Worm (Caenorhabditis elegans) whole organism, L4 larva: ENCODE results near the gene F49C12.5.

Experiments
- F44E2.7 ChIP-seq: fragments of 200-800 bp; sonication (Bioruptor generic); IDR thresholded peaks from 2 replicates; pipeline ENCODE4 v2.1.2; 2022; ENCODE audit warnings: missing genetic modification characterization, missing compliant biosample characterization
- R02D3.7 ChIP-seq: fragments of 150-350 bp; sonication (generic microtip); optimal IDR thresholded peaks from 3 replicates; lab custom pipeline; 2014; ENCODE audit warnings: missing biosample characterization, missing genetic modification characterization
- T20F7.1 ChIP-seq: fragments of 200-800 bp; sonication (Bioruptor generic); optimal IDR thresholded peaks from 2 replicates; lab custom pipeline; 2018; ENCODE audit warnings: mild to moderate bottlenecking, missing genetic modification characterization, missing compliant biosample characterization
- Y105C5A.15 ChIP-seq: fragments of 200-800 bp; sonication (Bioruptor generic); IDR thresholded peaks from 2 replicates; pipeline ENCODE4 v1.3.6; 2022; ENCODE audit warnings: missing genetic modification characterization, missing compliant biosample characterization
- attf-4 ChIP-seq: sonication (generic microtip); optimal IDR thresholded peaks from 3 replicates; lab custom pipeline; 2017; ENCODE audit warnings: missing biosample characterization, missing genetic modification characterization
- ceh-20 ChIP-seq: fragments of 200-800 bp; sonication (Bioruptor generic); IDR thresholded peaks from 2 replicates; pipeline ENCODE4 v1.3.6; 2022; ENCODE audit warnings: missing genetic modification reagents, missing genetic modification characterization, missing compliant biosample characterization
- ceh-28 ChIP-seq: fragments of 150-350 bp; optimal IDR thresholded peaks from 2 replicates; lab custom pipeline; 2014; ENCODE audit warnings: missing biosample characterization, missing genetic modification reagents, missing genetic modification characterization
- ceh-44 ChIP-seq: fragments of 200-800 bp; sonication (Bioruptor generic); IDR thresholded peaks from 2 replicates; pipeline ENCODE4 v1.3.6; 2022; ENCODE audit warnings: missing genetic modification reagents, missing genetic modification characterization, missing compliant biosample characterization
- ctbp-1 ChIP-seq: fragments of 200-800 bp; sonication (Bioruptor generic); IDR thresholded peaks from 2 replicates; pipeline ENCODE4 v1.3.6; 2022; ENCODE audit warnings: missing genetic modification reagents, missing genetic modification characterization, missing compliant biosample characterization
- daf-12 ChIP-seq: fragments of 150-350 bp; optimal IDR thresholded peaks from 2 replicates; lab custom pipeline; 2014; ENCODE audit warnings: missing biosample characterization, missing genetic modification reagents, missing genetic modification characterization
- daf-16 ChIP-seq, 3 experiments: sonication (generic microtip); optimal IDR thresholded peaks; 2 replicates each; lab custom pipeline; 2016 to 2017; ENCODE audit warnings: missing genetic modification characterization in 3 of 3, missing genetic modification reagents in 3 of 3, mild to moderate bottlenecking in 2 of 3, missing compliant biosample characterization in 2 of 3, missing biosample characterization in 1 of 3, moderate library complexity in 1 of 3
- daf-8 ChIP-seq: fragments of 200-800 bp; sonication (Bioruptor generic); IDR thresholded peaks from 2 replicates; pipeline ENCODE4 v1.3.6; 2022; ENCODE audit warnings: missing genetic modification characterization, missing compliant biosample characterization
- dmd-6 ChIP-seq: fragments of 200-800 bp; sonication (Bioruptor generic); IDR thresholded peaks from 2 replicates; pipeline ENCODE4 v1.3.6; 2022; ENCODE audit warnings: missing genetic modification reagents, missing genetic modification characterization, missing compliant biosample characterization
- dpl-1 ChIP-seq: fragments of 150-350 bp; optimal IDR thresholded peaks from 2 replicates; lab custom pipeline; 2014; ENCODE audit warnings: missing biosample characterization, missing genetic modification reagents, missing genetic modification characterization
- dve-1 ChIP-seq: sonication (generic microtip); optimal IDR thresholded peaks from 2 replicates; lab custom pipeline; 2017; ENCODE audit warnings: antibody characterized with exemption, mild to moderate bottlenecking, missing genetic modification characterization, missing compliant biosample characterization; ENCODE audit not compliant: insufficient read depth
- egl-43 ChIP-seq: fragments of 200-800 bp; sonication (Bioruptor generic); IDR thresholded peaks from 2 replicates; pipeline ENCODE4 v1.3.6; 2022; ENCODE audit warnings: missing genetic modification reagents, missing genetic modification characterization, missing compliant biosample characterization
- fkh-10 ChIP-seq: fragments of 150-350 bp; optimal IDR thresholded peaks from 2 replicates; lab custom pipeline; 2014; ENCODE audit warnings: missing biosample characterization, missing genetic modification reagents, missing genetic modification characterization
- hif-1 ChIP-seq, 2 experiments: sonication (generic microtip); optimal IDR thresholded peaks; 2 replicates each; lab custom pipeline; 2016 to 2017; ENCODE audit warnings: missing compliant biosample characterization in 2 of 2, missing genetic modification characterization in 2 of 2, missing genetic modification reagents in 2 of 2, missing genotype in 2 of 2, mild to moderate bottlenecking in 1 of 2
- hlh-11 ChIP-seq: fragments of 200-800 bp; sonication (Bioruptor generic); optimal IDR thresholded peaks from 2 replicates; lab custom pipeline; 2018; ENCODE audit warnings: mild to moderate bottlenecking, missing genetic modification characterization, missing compliant biosample characterization
- hlh-30 ChIP-seq: sonication (generic microtip); optimal IDR thresholded peaks from 2 replicates; lab custom pipeline; 2017; ENCODE audit warnings: antibody characterized with exemption, mild to moderate bottlenecking, missing genetic modification characterization, missing compliant biosample characterization; ENCODE audit not compliant: insufficient read depth
- jun-1 ChIP-seq: fragments of 150-350 bp; optimal IDR thresholded peaks from 2 replicates; lab custom pipeline; 2014; ENCODE audit warnings: missing biosample characterization, missing genetic modification reagents, missing genetic modification characterization
- lim-7 ChIP-seq: fragments of 200-800 bp; sonication (Bioruptor generic); IDR thresholded peaks from 2 replicates; pipeline ENCODE4 v1.3.6; 2022; ENCODE audit warnings: missing genetic modification characterization, missing compliant biosample characterization
- lin-1 ChIP-seq: fragments of 200-800 bp; sonication (Bioruptor generic); IDR thresholded peaks from 2 replicates; pipeline ENCODE4 v1.3.6; 2022; ENCODE audit warnings: missing genetic modification reagents, missing genetic modification characterization, missing compliant biosample characterization
- lin-29 ChIP-seq: fragments of 200-800 bp; sonication (Bioruptor generic); IDR thresholded peaks from 2 replicates; pipeline ENCODE4 v1.3.6; 2022; ENCODE audit warnings: missing genetic modification reagents, missing genetic modification characterization, missing compliant biosample characterization
- lin-38 ChIP-seq: fragments of 200-800 bp; sonication (Bioruptor generic); IDR thresholded peaks from 2 replicates; pipeline ENCODE4 v1.3.6; 2022; ENCODE audit warnings: missing genetic modification reagents, missing genetic modification characterization, missing compliant biosample characterization
- lin-39 ChIP-seq: fragments of 150-350 bp; optimal IDR thresholded peaks from 2 replicates; lab custom pipeline; 2014; ENCODE audit warnings: missing biosample characterization, missing genetic modification reagents, missing genetic modification characterization
- lsy-2 ChIP-seq, 2 experiments: fragments of 150-350 bp in 1 of 2; sonication (generic microtip) in 1 of 2; optimal IDR thresholded peaks; 2 replicates each; lab custom pipeline; 2014 to 2017; ENCODE audit warnings: missing biosample characterization in 2 of 2, missing genetic modification characterization in 2 of 2
- mdt-29 ChIP-seq: fragments of 200-800 bp; sonication (Bioruptor generic); IDR thresholded peaks from 2 replicates; pipeline ENCODE4 v1.3.6; 2022; ENCODE audit warnings: missing genetic modification reagents, missing genetic modification characterization, missing compliant biosample characterization
- mep-1 ChIP-seq: fragments of 150-350 bp; sonication (generic microtip); optimal IDR thresholded peaks from 3 replicates; lab custom pipeline; 2014; ENCODE audit warnings: missing biosample characterization, missing genetic modification characterization
- nhr-111 ChIP-seq: fragments of 200-800 bp; sonication (Bioruptor generic); optimal IDR thresholded peaks from 2 replicates; lab custom pipeline; 2018; ENCODE audit warnings: mild to moderate bottlenecking, missing genetic modification characterization, missing compliant biosample characterization
- nhr-28 ChIP-seq: fragments of 150-350 bp; optimal IDR thresholded peaks from 2 replicates; lab custom pipeline; 2014; ENCODE audit warnings: missing biosample characterization, missing genetic modification characterization
- nhr-76 ChIP-seq: fragments of 150-350 bp; optimal IDR thresholded peaks from 2 replicates; lab custom pipeline; 2014; ENCODE audit warnings: missing biosample characterization, missing genetic modification characterization
- nhr-77 ChIP-seq: fragments of 150-350 bp; optimal IDR thresholded peaks from 2 replicates; lab custom pipeline; 2014; ENCODE audit warnings: missing biosample characterization, missing genetic modification characterization
- pha-4 ChIP-seq, 2 experiments: fragments of 150-350 bp in 1 of 2; fragments of 200-800 bp in 1 of 2; sonication (Bioruptor generic) in 1 of 2; IDR thresholded peaks in 1 of 2; optimal IDR thresholded peaks in 1 of 2; 2 replicates each; pipeline versions ENCODE4 v1.3.6 to Lab custom; 2014 to 2022; ENCODE audit warnings: missing genetic modification characterization in 2 of 2, missing genetic modification reagents in 2 of 2, missing biosample characterization in 1 of 2, missing compliant biosample characterization in 1 of 2
- pqm-1 ChIP-seq: sonication (generic microtip); optimal IDR thresholded peaks from 2 replicates; lab custom pipeline; 2017; ENCODE audit warnings: missing biosample characterization, missing genetic modification characterization
- set-16 ChIP-seq: fragments of 200-800 bp; sonication (Bioruptor generic); IDR thresholded peaks from 2 replicates; pipeline ENCODE4 v1.3.6; 2022; ENCODE audit warnings: missing genetic modification reagents, missing genetic modification characterization, missing compliant biosample characterization
- skn-1 ChIP-seq: fragments of 150-350 bp; optimal IDR thresholded peaks from 2 replicates; lab custom pipeline; 2014; ENCODE audit warnings: missing biosample characterization, missing genetic modification characterization
- snpc-4 ChIP-seq: fragments of 150-350 bp; optimal IDR thresholded peaks from 2 replicates; lab custom pipeline; 2014; ENCODE audit warnings: missing biosample characterization, missing genetic modification characterization
- tag-97 ChIP-seq: fragments of 200-800 bp; sonication (Bioruptor generic); IDR thresholded peaks from 2 replicates; pipeline ENCODE4 v1.3.6; 2022; ENCODE audit warnings: missing genetic modification characterization, missing compliant biosample characterization
- tra-1 ChIP-seq: fragments of 200-800 bp; sonication (Bioruptor generic); IDR thresholded peaks from 2 replicates; pipeline ENCODE4 v1.3.6; 2022; ENCODE audit warnings: missing genetic modification reagents, missing genetic modification characterization, missing compliant biosample characterization
- unc-39 ChIP-seq: sonication (generic microtip); optimal IDR thresholded peaks from 2 replicates; lab custom pipeline; 2017; ENCODE audit warnings: missing biosample characterization, missing genetic modification characterization
- unc-62 ChIP-seq, 3 experiments: fragments of 150-350 bp in 1 of 3; sonication (generic microtip); optimal IDR thresholded peaks in 2 of 3; peaks in 1 of 3; 1 replicate in 1 of 3; 2 replicates in 2 of 3; lab custom pipeline; 2014 to 2017; ENCODE audit warnings: missing biosample characterization in 3 of 3, missing genetic modification characterization in 3 of 3, missing genetic modification reagents in 3 of 3, missing genotype in 1 of 3
- vab-7 ChIP-seq: fragments of 200-800 bp; sonication (Bioruptor generic); IDR thresholded peaks from 2 replicates; pipeline ENCODE4 v1.3.6; 2022; ENCODE audit warnings: missing genetic modification reagents, missing genetic modification characterization, missing compliant biosample characterization
- zag-1 ChIP-seq: fragments of 150-350 bp; optimal IDR thresholded peaks from 2 replicates; lab custom pipeline; 2014; ENCODE audit warnings: missing biosample characterization, missing genetic modification characterization
- zfp-3 ChIP-seq: fragments of 200-800 bp; sonication (Bioruptor generic); conservative IDR thresholded peaks from 2 replicates; pipeline ENCODE4 v1.3.6; 2022; ENCODE audit warnings: missing genetic modification reagents, missing genetic modification characterization, missing compliant biosample characterization
- zip-2 ChIP-seq: fragments of 150-350 bp; optimal IDR thresholded peaks from 2 replicates; lab custom pipeline; 2014; ENCODE audit warnings: missing biosample characterization, missing genetic modification characterization
- ztf-11 ChIP-seq: fragments of 150-350 bp; optimal IDR thresholded peaks from 2 replicates; lab custom pipeline; 2014; ENCODE audit warnings: missing biosample characterization, missing genetic modification characterization

The F49C12.5 gene

ce11 chrIV:9321039-9321851, 16.5 kb downstream of the F49C12.5 start, which contains the start of the genes F49C12.12 and vha-17:
TSS of gene F49C12.12 (minus strand) at chrIV:9321089.
TSS of gene vha-17 (plus strand) at chrIV:9321801.
- TF ChIP-seq lin-38 (peak; percentile 26; the same call in 1 of the 2 replicates), nhr-77 (peak; percentile 74), dmd-6 (GFP tag; lab: Robert Waterston, UW) (peak; percentile 51), pqm-1 (tag; lab: Kevin White, UChicago) (peak; percentile 33), ztf-11 (tag; lab: Kevin White, UChicago) (no peak), egl-43 (no peak), ceh-28 (tag; lab: Kevin White, UChicago) (peak; percentile 6), nhr-28 (tag; lab: Kevin White, UChicago) (peak; percentile 19), lin-29 (GFP tag; lab: Robert Waterston, UW) (no peak), vab-7 (GFP tag; lab: Robert Waterston, UW) (no peak), pha-4 (GFP tag; IDR thresholded peaks at IDR 0.05; lab: Robert Waterston, UW) (no peak), pha-4 (tag; optimal IDR thresholded peaks at IDR 0.05; lab: Kevin White, UChicago) (no peak), dpl-1 (GFP tag; lab: Kevin White, UChicago) (peak; percentile 7), fkh-10 (GFP tag; lab: Kevin White, UChicago) (no peak), lim-7 (GFP tag; lab: Robert Waterston, UW) (no peak), ceh-20 (no peak), mep-1 (peak; percentile 43), hlh-11 (peak; percentile 79), hlh-30 (tag; lab: Kevin White, UChicago) (peak; percentile 66), lsy-2 (tag; optimal IDR thresholded peaks at IDR 0.05; lab: Kevin White, UChicago) (peak in 1 of 2 experiments; percentile 56), daf-16 (GFP tag; optimal IDR thresholded peaks at IDR 0.05; lab: Kevin White, UChicago) (no peak), daf-16 (tag; optimal IDR thresholded peaks at IDR 0.05; lab: Kevin White, UChicago) (peak; percentile 55), lin-1 (GFP tag; lab: Robert Waterston, UW) (no peak), daf-12 (tag; lab: Kevin White, UChicago) (no peak), T20F7.1 (peak; percentile 70), dve-1 (tag; lab: Kevin White, UChicago) (peak; percentile 42), nhr-111 (GFP tag; lab: Kevin White, UChicago) (no peak)
- TF ChIP-seq, all 104 proteins: peak for 14

- TF ChIP-seq attf-4 (tag; lab: Kevin White, UChicago) (no peak), F44E2.7 (no peak), zip-2 (no peak), T20F7.1 (peak; percentile 37), Y105C5A.15 (GFP tag; lab: Robert Waterston, UW) (no peak), hif-1 (tag; optimal IDR thresholded peaks at IDR 0.05; lab: Kevin White, UChicago) (no peak), lim-7 (GFP tag; lab: Robert Waterston, UW) (no peak), fkh-10 (GFP tag; lab: Kevin White, UChicago) (no peak), lin-39 (tag; lab: Kevin White, UChicago) (no peak), tag-97 (GFP tag; lab: Robert Waterston, UW) (no peak), skn-1 (tag; lab: Kevin White, UChicago) (no peak), tra-1 (GFP tag; lab: Robert Waterston, UW) (no peak), set-16 (GFP tag; lab: Robert Waterston, UW) (no peak), ztf-11 (tag; lab: Kevin White, UChicago) (no peak), snpc-4 (tag; lab: Kevin White, UChicago) (no peak), ceh-44 (no peak), daf-8 (GFP tag; lab: Robert Waterston, UW) (no peak), nhr-28 (tag; lab: Kevin White, UChicago) (no peak), mdt-29 (GFP tag; lab: Robert Waterston, UW) (no peak), pha-4 (GFP tag; IDR thresholded peaks at IDR 0.05; lab: Robert Waterston, UW) (no peak), pha-4 (tag; optimal IDR thresholded peaks at IDR 0.05; lab: Kevin White, UChicago) (no peak), unc-62 (GFP tag; optimal IDR thresholded peaks at IDR 0.05 in 1 of 2; lab: Kevin White, UChicago) (no peak), unc-62 (tag; optimal IDR thresholded peaks at IDR 0.05; lab: Kevin White, UChicago) (no peak), unc-39 (tag; lab: Kevin White, UChicago) (no peak), zag-1 (no peak), nhr-76 (no peak), jun-1 (tag; lab: Kevin White, UChicago) (no peak), lsy-2 (tag; optimal IDR thresholded peaks at IDR 0.05; lab: Kevin White, UChicago) (no peak), zfp-3 (GFP tag; lab: Robert Waterston, UW) (no peak), ctbp-1 (GFP tag; lab: Robert Waterston, UW) (no peak), R02D3.7 (no peak)
Measured at ce11 chrIV:9322489-9322888, 17.8 kb downstream of the F49C12.5 start.
